Worm (Caenorhabditis elegans) whole organism, L4/young adult: ENCODE data around the gene acp-7.

Experiments
- dao-5 ChIP-seq: sonication (generic microtip); optimal IDR thresholded peaks from 2 replicates; lab custom pipeline; 2016; ENCODE audit warnings: missing genotype, missing genetic modification characterization, moderate library complexity, missing compliant biosample characterization
- him-1 ChIP-seq: sonication (generic microtip); optimal IDR thresholded peaks from 2 replicates; lab custom pipeline; 2016; ENCODE audit warnings: missing genotype, missing genetic modification reagents, missing genetic modification characterization, missing compliant biosample characterization

DNA sequence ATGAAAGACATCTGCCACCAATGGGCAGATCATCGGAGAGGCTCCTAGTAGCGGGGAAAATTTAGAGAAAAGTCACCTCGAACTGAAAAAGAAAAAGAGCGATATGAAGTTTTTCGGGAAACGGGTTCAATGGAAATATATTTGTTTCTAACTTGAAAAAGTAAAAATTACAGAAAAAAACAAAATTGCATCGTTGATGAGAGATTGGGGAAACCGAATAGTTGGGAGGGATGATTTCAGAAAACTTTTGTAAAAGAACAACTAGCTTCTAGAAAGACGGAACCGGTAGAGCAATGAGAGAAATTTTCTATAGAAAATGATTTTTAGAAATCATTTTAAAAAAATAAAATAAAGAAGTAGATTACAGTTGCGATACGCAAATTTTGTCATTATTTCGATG is 53.1 kb downstream of the acp-7 start:
- TF ChIP-seq dao-5 (tag; lab: Kevin White, UChicago) = no peak
- TF ChIP-seq him-1 (tag; lab: Kevin White, UChicago) = no peak
